Fruit fly (Drosophila melanogaster) whole organism, embryonic: ENCODE data around the gene Dhod.

Experiments used
- CG12391 ChIP-seq: fragments of 200-800 bp; sonication (Bioruptor generic); optimal IDR thresholded peaks from 3 replicates; lab custom pipeline; 2018; ENCODE audit warnings: missing biosample characterization, mild to moderate bottlenecking, missing genetic modification characterization, moderate library complexity
- CG17385 ChIP-seq: fragments of 200-800 bp; sonication (Bioruptor generic); optimal IDR thresholded peaks from 3 replicates; lab custom pipeline; 2018; ENCODE audit warnings: missing biosample characterization, mild to moderate bottlenecking, missing genetic modification characterization
- CG6254 ChIP-seq: fragments of 200-800 bp; sonication (Bioruptor generic); optimal IDR thresholded peaks from 3 replicates; lab custom pipeline; 2017; ENCODE audit warnings: mild to moderate bottlenecking, missing biosample characterization, missing genetic modification reagents, missing genetic modification characterization
- YL-1 ChIP-seq: fragments of 200-800 bp; sonication (Bioruptor generic); optimal IDR thresholded peaks from 3 replicates; lab custom pipeline; 2017; ENCODE audit warnings: missing biosample characterization, mild to moderate bottlenecking, missing genetic modification characterization
- gce ChIP-seq: fragments of 200-800 bp; sonication (Bioruptor generic); IDR thresholded peaks from 3 replicates; pipeline ENCODE4 v1.3.6; 2022; ENCODE audit warnings: missing biosample characterization, missing genetic modification characterization
- h ChIP-seq: fragments of >200 bp; optimal IDR thresholded peaks from 2 replicates; lab custom pipeline; 2017
- inv ChIP-seq: fragments of 200-800 bp; sonication (Bioruptor generic); IDR thresholded peaks from 2 replicates; pipeline ENCODE4 v1.3.6; 2022; ENCODE audit warnings: missing biosample characterization, missing genetic modification characterization; ENCODE audit not compliant: partially characterized antibody
- p53 ChIP-seq: fragments of 200-800 bp; sonication (Bioruptor generic); optimal IDR thresholded peaks from 2 replicates; lab custom pipeline; 2016; ENCODE audit warnings: missing biosample characterization, missing genetic modification characterization
- repo ChIP-seq: fragments of 200-800 bp; sonication (Bioruptor generic); optimal IDR thresholded peaks from 2 replicates; lab custom pipeline; 2016; ENCODE audit warnings: missing biosample characterization, missing genetic modification characterization
- sd ChIP-seq: fragments of 200-800 bp; sonication (Bioruptor generic); optimal IDR thresholded peaks from 3 replicates; lab custom pipeline; 2018; ENCODE audit warnings: missing biosample characterization, mild to moderate bottlenecking, missing genetic modification characterization, moderate library complexity
- slou ChIP-seq: fragments of 200-800 bp; sonication (Bioruptor generic); optimal IDR thresholded peaks from 3 replicates; lab custom pipeline; 2016; ENCODE audit warnings: missing biosample characterization, missing genetic modification characterization

- TF ChIP-seq YL-1 (GFP tag; lab: Kevin White, UChicago) (no peak), sd (tag; lab: Kevin White, UChicago) (no peak), CG17385 (no peak), p53 (no peak), CG6254 (GFP tag; lab: Kevin White, UChicago) (no peak), slou (GFP tag; lab: Kevin White, UChicago) (no peak), gce (GFP tag; lab: Robert Waterston, UW) (no peak), h (no peak), inv (no peak), repo (GFP tag; lab: Kevin White, UChicago) (no peak), CG12391 (tag; lab: Kevin White, UChicago) (no peak)
Observed at dm6 chr3R:8638629-8639028, 14.1 kb downstream of the Dhod start.
